In genomic region chr3R:23301270-23301669, dm6 we compare ENCODE assay signal across 2 fruit fly cellular contexts.
TF ChIP-seq lines count a peak whose summit lies in the region.

No protein-coding gene starts in this region.

- TF ChIP-seq CTCF in whole organism, embryonic (GFP tag; optimal IDR thresholded peaks at IDR 0.05; lab: Kevin White, UChicago): no peak

TF ChIP-seq in whole organism, adult, 20 proteins besides CTCF, POLR2A, EP300 and RAD21:
- TF ChIP-seq CG1620 (GFP tag; optimal IDR thresholded peaks at IDR 0.05; lab: Kevin White, UChicago) (no peak), Hr96 (GFP tag; optimal IDR thresholded peaks at IDR 0.05; lab: Kevin White, UChicago) (no peak), kay (GFP tag; lab: Kevin White, UChicago; ENCODE audit: borderline replicate concordance) (peak; percentile 59), CG11617 (GFP tag; optimal IDR thresholded peaks at IDR 0.05; lab: Kevin White, UChicago) (no peak)

TF ChIP-seq in whole organism, embryonic, 481 proteins besides CTCF, POLR2A, EP300 and RAD21:
- TF ChIP-seq mirr (GFP tag; optimal IDR thresholded peaks at IDR 0.05; lab: Kevin White, UChicago) (no peak), sens (GFP tag; lab: Kevin White, UChicago) (peak; percentile 61), ase (GFP tag; IDR thresholded peaks at IDR 0.05; lab: Robert Waterston, UW) (no peak), CG10979 (tag; optimal IDR thresholded peaks at IDR 0.05; lab: Kevin White, UChicago) (no peak), pros (GFP tag; optimal IDR thresholded peaks at IDR 0.05; lab: Kevin White, UChicago) (peak; percentile 29), D (optimal IDR thresholded peaks at IDR 0.05; lab: Kevin White, UChicago) (peak; percentile 83), D (GFP tag; optimal IDR thresholded peaks at IDR 0.05; lab: Kevin White, UChicago) (no peak), dan (GFP tag; IDR thresholded peaks at IDR 0.05; lab: Robert Waterston, UW) (no peak), CG4360 (GFP tag; IDR thresholded peaks at IDR 0.05; lab: Robert Waterston, UW) (0 out of 2 replicates have a peak, but pooled peaks have one; percentile 8), cad (GFP tag; optimal IDR thresholded peaks at IDR 0.05; lab: Kevin White, UChicago) (peak; percentile 32)

Comparison
In these comparisons a context has a peak if more than half of its experiments do, and no peak if none do; other contexts are left out.
1. Of the 1 proteins assayed by ChIP-seq in both whole organism, embryonic and whole organism, adult: peak only in whole organism, embryonic: none; only in whole organism, adult: kay; in both: none; in neither: 0.